Fruit fly (Drosophila melanogaster): ENCODE data around the gene CG13807.

The CG13807 gene

DNA sequence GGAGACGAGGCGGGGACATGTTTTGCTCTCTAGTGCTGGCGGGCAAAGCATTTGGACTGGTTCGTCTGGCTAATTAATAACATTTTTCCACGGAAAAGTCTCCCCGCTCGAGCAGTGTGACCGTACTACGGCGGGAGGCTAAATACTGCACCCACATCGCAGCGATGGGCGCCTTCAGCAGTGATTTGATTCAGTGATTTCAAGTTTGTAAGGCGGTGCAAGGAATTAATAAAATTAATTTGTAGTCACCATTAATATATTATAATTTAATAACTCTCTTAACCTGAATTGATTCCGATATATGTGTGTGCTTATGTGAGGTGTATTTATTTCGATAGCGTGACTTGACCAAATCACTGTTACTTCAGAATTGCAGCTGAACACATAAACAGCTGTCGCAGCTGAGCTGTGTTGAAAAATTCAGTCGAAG lies at the start of gene CG13807, which contains the start of gene oxt (continued):
- TF ChIP-seq CG17912 (GFP tag; optimal IDR thresholded peaks at IDR 0.05) = peak; percentile 84
- no peak for TF ChIP-seq Deaf1 (tag; optimal IDR thresholded peaks at IDR 0.05)
- TF ChIP-seq CG42726 (GFP tag; IDR thresholded peaks at IDR 0.05; ENCODE audit: partially characterized antibody) = no peak
- TF ChIP-seq CG14710 (tag; optimal IDR thresholded peaks at IDR 0.05) = peak; percentile 89
- TF ChIP-seq vnd (GFP tag; IDR thresholded peaks at IDR 0.05; ENCODE audit: partially characterized antibody) = no peak
- peak; percentile 66 for TF ChIP-seq Nf-YB (GFP tag; optimal IDR thresholded peaks at IDR 0.05)
- no peak for TF ChIP-seq CG1792 (GFP tag; optimal IDR thresholded peaks at IDR 0.05)
- no peak for TF ChIP-seq h (optimal IDR thresholded peaks at IDR 0.05)
- TF ChIP-seq CG6791 (GFP tag; IDR thresholded peaks at IDR 0.05; ENCODE audit: partially characterized antibody) = no peak
- no peak for TF ChIP-seq Trl (optimal IDR thresholded peaks at IDR 0.05)
- TF ChIP-seq Trl (GFP tag; optimal IDR thresholded peaks at IDR 0.05) = peak; percentile 58
- peak; percentile 85 for TF ChIP-seq CG17328 (GFP tag; IDR thresholded peaks at IDR 0.05)
- TF ChIP-seq CG7271 (tag; optimal IDR thresholded peaks at IDR 0.05) = peak; percentile 80
- peak; percentile 70 for TF ChIP-seq Asciz (GFP tag; optimal IDR thresholded peaks at IDR 0.05)
- TF ChIP-seq Oaz (GFP tag; IDR thresholded peaks at IDR 0.05) = peak; percentile 75
- TF ChIP-seq BEAF-32 (GFP tag; optimal IDR thresholded peaks at IDR 0.05) = peak; percentile 54
- TF ChIP-seq Oli (tag; optimal IDR thresholded peaks at IDR 0.05) = peak; percentile 87
- TF ChIP-seq CG15269 (tag; optimal IDR thresholded peaks at IDR 0.05) = peak; percentile 89
- TF ChIP-seq CG31365 (tag; optimal IDR thresholded peaks at IDR 0.05) = peak; percentile 36
- TF ChIP-seq CG15696 (tag; optimal IDR thresholded peaks at IDR 0.05) = peak; percentile 81
- peak; percentile 87 for TF ChIP-seq Fer3 (tag; optimal IDR thresholded peaks at IDR 0.05)
- TF ChIP-seq ara (GFP tag; IDR thresholded peaks at IDR 0.05) = peak; percentile 89
- peak; percentile 92 for TF ChIP-seq zfh1 (GFP tag; IDR thresholded peaks at IDR 0.05)
- peak; percentile 49 for TF ChIP-seq danr (GFP tag; IDR thresholded peaks at IDR 0.05)
- TF ChIP-seq peb (GFP tag; IDR thresholded peaks at IDR 0.05) = peak; percentile 86
- TF ChIP-seq fu2 (GFP tag; optimal IDR thresholded peaks at IDR 0.05) = no peak
- TF ChIP-seq Ets97D (GFP tag; optimal IDR thresholded peaks at IDR 0.05) = peak; percentile 55
- TF ChIP-seq CG17568 (GFP tag; optimal IDR thresholded peaks at IDR 0.05) = no peak
- TF ChIP-seq CG7987 (GFP tag; optimal IDR thresholded peaks at IDR 0.05) = peak; percentile 72
- peak; percentile 70 for TF ChIP-seq CG10431 (GFP tag; optimal IDR thresholded peaks at IDR 0.05)
- TF ChIP-seq Antp (GFP tag; optimal IDR thresholded peaks at IDR 0.05) = peak; percentile 49
- TF ChIP-seq Stat92E (GFP tag; optimal IDR thresholded peaks at IDR 0.05) = peak in 1 of 3 experiments; percentile 91
- peak; percentile 89 for TF ChIP-seq Sox102F (GFP tag; optimal IDR thresholded peaks at IDR 0.05)
- peak; percentile 92 for TF ChIP-seq CG12659 (GFP tag; optimal IDR thresholded peaks at IDR 0.05)
- TF ChIP-seq sim (GFP tag; IDR thresholded peaks at IDR 0.05) = peak; percentile 71; the same call in 1 of the 2 replicates
- peak; percentile 99 for TF ChIP-seq CG3995 (GFP tag; optimal IDR thresholded peaks at IDR 0.05)
- TF ChIP-seq Hr78 (GFP tag; optimal IDR thresholded peaks at IDR 0.05) = peak in 1 of 2 experiments; percentile 21
- peak; percentile 97 for TF ChIP-seq MBD-R2 (GFP tag; IDR thresholded peaks at IDR 0.05)
- peak; percentile 83 for TF ChIP-seq CG8388 (GFP tag; optimal IDR thresholded peaks at IDR 0.05)
- TF ChIP-seq fru (optimal IDR thresholded peaks at IDR 0.05) = no peak
- peak; percentile 45 for TF ChIP-seq CG6813 (GFP tag; optimal IDR thresholded peaks at IDR 0.05)
- no peak for TF ChIP-seq pita (GFP tag; optimal IDR thresholded peaks at IDR 0.05)
- TF ChIP-seq CG8281 (tag; optimal IDR thresholded peaks at IDR 0.05) = peak; percentile 62
- TF ChIP-seq CG34224 (GFP tag; IDR thresholded peaks at IDR 0.05; ENCODE audit: partially characterized antibody) = peak; percentile 16; the same call in 1 of the 3 replicates
- peak; percentile 61 for TF ChIP-seq wek (GFP tag; optimal IDR thresholded peaks at IDR 0.05)
- TF ChIP-seq CG9609 (GFP tag; optimal IDR thresholded peaks at IDR 0.05) = peak; percentile 59
- TF ChIP-seq grn (GFP tag; optimal IDR thresholded peaks at IDR 0.05) = peak; percentile 35
- TF ChIP-seq oc (tag; optimal IDR thresholded peaks at IDR 0.05) = peak; percentile 68
- TF ChIP-seq ro (GFP tag; IDR thresholded peaks at IDR 0.05) = peak; percentile 52; the same call in 1 of the 2 replicates
- TF ChIP-seq shn (GFP tag; optimal IDR thresholded peaks at IDR 0.05) = no peak

Data from whole organism, embryonic.